Worm (Caenorhabditis elegans) whole organism, dauer: ENCODE results near the gene glb-21.
"Not testable (repeated sequence)": the region's sequence is repeated elsewhere in the genome, so short reads cannot be mapped to it uniquely, and the experiment has no call there.

Source experiments
- unc-62 ChIP-seq: sonication (generic microtip); optimal IDR thresholded peaks from 2 replicates; lab custom pipeline; 2017; ENCODE audit warnings: missing biosample characterization, missing genetic modification reagents, missing genetic modification characterization

The glb-21 gene

DNA sequence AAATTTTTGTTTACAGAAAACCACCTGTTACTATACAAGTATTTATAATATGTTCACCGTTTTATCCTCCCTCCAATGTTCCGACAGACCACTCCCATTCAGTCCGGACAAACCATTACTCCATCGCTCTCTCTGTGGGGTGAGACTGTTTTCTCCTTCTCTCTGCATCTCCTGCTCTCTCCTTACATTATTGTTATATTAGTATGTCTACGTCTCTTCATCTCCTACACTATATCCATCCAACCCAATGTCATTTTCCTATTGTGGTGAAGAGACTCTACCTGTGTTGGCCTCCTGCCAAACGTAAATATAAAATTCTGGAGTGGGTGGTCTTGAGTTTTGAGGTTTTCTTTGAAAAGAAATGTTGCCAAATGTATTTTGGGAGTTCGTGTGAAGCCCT is 3.0 kb upstream of the glb-21 start:
- TF ChIP-seq unc-62, result no peak

DNA sequence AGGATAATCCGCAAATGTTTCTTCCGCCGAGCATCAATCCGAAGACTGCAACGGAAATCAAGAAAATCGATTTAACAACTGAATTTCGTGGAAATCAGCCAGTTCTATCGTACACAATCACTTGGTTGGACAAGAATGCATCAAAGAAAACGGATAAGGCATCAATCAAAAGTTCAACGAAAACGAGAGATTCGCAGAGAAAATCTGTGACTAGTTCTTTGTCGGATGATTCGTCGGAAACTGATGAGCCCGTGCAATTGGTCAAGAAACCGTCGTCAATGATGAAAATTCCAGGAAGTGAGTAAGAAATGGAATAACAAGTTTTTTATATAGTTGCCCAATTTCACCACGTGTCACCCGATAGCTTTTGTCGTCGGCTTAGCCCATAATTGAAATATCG is 5.5 kb downstream of the glb-21 start, which contains the start of gene R102.6:
TSS of gene R102.6 (minus strand) at position 101 of the 400 bp plus-strand sequence.
- TF ChIP-seq unc-62, result no peak

DNA sequence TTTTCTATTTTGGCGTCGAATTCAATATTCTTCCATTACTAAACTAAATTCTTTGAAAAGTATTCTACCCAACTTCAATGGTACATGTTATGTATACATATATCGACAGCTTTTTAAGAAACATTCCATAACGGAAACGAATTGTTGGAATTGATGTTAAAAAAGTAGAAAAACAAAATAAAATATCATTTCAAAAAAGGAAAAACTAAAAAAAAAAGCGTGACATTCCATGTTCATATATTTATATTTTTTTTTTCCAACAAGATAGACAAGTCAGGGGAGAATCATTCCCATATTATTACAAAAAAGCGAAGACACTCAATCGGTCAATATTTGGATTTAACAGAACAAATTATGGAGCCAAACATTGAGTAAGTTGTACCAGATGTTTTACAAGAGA is 6.4 kb downstream of the glb-21 start, which contains the start of gene R102.10:
TSS of gene R102.10 (plus strand) at position 301 of the 400 bp plus-strand sequence.
- no peak for TF ChIP-seq unc-62

DNA sequence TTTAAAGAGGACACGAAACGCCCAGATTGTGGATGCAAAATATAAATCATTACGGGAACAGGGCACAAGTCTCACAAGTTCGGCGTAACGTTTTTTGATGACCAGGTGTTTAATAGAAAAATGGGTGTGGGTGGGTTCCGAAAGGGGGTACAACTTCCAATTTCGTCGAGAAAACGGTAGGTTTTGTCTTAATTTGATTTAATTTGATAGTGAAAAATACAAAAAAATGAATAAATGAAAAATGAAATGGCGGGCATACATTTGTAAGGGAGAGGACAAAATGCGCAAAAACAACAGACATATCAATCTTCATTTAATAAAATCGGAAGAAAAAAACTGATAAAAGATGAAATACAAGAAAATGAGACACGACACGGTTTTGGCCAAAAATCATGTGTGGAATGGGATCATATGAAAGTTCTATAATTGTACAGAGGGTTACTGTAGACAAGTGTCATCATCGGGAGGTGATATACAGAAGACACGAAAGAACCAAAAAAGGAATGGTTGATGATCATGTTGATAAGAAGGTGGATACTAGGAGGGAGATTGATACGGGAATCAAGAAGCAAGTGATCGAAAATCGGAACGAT is 9.6 kb downstream of the glb-21 start:
- no peak for TF ChIP-seq unc-62

DNA sequence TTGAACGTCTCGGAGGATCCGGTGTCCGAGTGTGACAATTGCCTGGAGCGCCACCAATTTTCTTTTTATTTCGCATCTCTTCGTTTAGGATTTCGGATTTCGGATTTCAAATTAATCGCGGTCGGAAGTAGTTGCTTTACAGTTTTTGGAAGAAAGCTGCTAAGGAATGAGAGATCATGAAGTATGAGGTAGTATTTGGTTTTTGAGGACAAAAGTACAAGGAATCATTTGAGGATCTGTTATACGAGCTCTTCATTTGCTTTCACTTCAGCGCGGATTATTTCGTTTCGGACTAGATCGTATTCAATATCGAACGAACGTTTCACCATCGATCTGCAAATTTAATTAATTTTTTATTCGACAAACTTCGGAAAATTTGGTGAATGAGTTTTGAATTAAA is 11.9 kb downstream of the glb-21 start, which contains the start of gene R102.11:
TSS of gene R102.11 (minus strand) at position 101 of the 400 bp plus-strand sequence.
- TF ChIP-seq unc-62, result no peak

DNA sequence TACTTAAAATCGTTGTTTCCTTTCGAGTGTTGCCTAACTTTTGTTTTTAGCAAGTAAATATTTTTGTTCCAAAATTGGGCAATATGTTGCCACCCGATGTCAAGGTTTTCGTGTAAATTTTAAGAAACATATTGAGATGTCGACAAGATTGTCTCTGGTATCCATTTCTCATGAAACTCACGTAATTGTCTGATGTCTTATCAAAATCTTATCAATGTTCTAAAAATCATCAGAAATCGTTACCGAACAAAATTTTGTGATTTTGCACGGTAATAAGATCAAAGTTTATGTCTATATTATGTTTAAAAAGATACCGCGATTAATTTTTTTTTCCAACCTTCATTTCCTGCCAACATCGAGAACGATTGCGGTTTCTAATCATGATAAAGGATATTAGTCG is 12.6 kb downstream of the glb-21 start:
- TF ChIP-seq unc-62, result no peak

DNA sequence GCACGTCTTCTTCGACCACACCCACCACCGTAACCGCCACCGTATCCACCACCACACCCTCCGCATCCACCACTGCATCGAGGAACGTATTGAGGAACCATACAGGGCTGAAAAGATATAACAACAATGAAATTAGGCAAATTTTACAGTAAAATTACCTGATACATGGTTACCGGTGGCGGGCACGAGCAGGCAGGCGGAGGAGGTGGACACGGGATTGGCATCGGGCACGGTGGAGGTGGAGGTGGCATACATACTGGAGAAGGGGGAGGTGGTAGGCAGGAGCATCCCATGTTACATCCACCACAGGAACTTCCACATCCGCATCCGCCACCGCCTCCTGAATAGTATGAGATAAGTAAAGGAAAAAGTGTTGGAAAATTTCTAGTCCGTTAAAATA is 13.1 kb downstream of the glb-21 start:
- TF ChIP-seq unc-62, result no peak

DNA sequence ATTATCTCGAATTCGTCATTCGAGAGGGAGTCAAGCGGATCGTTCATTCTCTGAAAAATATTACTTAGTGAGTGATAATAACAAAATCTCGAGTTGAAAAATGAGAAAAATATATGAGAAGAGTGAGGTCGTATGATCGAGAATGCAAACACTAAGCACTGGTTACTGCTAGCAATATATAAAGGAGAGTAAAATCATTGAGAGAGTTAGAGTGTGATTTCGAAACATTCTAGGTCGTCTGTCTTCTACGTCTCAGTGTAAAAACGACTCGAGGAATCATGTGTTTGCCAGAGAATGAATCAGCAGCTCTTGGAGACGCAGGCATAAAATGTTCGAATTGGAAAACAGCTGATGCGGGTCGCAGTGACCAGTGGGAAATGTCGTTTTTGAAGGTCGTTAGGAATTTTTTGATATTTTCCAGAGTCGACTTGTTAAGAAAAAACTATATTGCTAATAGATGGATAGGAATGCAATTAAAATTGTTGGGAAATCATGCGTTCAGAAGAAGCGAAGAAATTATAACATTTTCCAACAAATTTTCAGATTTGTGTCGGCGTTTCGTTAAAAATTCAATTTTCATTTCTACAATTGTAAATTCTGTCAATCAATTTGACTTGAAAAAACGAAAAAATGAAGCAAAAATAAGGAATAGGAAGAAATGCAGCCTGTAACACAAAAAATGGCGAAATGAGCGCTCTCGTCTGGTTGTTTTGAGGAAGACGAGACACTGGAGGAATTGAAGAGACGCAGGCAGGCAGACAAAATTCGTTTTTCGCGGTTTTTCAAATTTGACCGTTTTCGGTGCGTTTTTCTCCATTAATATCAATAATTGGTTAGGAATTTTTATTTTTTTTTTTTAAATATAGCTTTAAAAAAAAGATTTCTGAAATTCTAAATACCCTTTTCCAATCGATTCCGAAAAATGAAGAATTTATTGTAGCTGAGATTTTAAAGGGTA is 14.3 kb downstream of the glb-21 start, which contains the start of gene allo-1:
TSS of gene allo-1 (minus strand) at position 51 of the 958 bp plus-strand sequence.
- no peak for TF ChIP-seq unc-62

DNA sequence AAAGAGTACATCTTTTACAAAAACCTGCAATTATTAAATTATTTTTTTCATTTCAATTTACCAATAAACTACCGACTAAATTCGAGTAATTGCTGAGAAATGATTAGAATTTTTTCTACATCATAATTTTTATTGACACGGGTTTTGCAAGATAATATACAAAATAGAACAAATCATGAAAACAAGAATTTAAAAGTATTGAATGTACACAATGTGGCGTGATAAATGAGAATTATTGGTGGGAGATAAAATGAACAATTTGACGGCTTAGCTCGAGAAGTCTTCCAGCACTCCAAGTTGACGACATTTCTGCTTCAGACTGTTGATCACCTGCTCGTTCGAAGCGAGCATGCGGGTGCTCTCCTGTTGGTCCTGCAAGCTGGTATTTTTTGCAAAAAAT is 16.4 kb downstream of the glb-21 start, which contains the start of gene R102.4:
TSS of gene R102.4 (minus strand) at position 101 of the 400 bp plus-strand sequence.
- TF ChIP-seq unc-62, result no peak

DNA sequence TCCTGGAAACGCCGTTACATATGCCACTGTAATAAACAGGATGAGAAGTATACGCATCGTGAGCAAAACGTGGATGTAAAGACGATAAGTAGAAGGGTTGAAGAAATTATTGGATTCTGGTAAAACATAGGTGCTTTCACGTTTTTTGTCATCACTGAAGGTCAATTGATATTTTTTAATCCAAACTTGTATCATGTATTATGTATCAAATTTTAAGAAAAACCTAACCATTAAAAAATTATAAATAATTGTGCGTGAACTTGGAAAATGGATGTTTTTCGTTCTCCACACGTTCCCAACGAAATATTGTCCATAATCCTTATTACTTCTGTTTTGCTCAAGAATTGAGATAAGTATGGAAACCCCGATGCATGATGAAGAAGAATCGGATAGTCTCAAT is 21.5 kb downstream of the glb-21 start, which contains the start of gene R102.8:
TSS of gene R102.8 (minus strand) at position 101 of the 400 bp plus-strand sequence.
- no peak for TF ChIP-seq unc-62

DNA sequence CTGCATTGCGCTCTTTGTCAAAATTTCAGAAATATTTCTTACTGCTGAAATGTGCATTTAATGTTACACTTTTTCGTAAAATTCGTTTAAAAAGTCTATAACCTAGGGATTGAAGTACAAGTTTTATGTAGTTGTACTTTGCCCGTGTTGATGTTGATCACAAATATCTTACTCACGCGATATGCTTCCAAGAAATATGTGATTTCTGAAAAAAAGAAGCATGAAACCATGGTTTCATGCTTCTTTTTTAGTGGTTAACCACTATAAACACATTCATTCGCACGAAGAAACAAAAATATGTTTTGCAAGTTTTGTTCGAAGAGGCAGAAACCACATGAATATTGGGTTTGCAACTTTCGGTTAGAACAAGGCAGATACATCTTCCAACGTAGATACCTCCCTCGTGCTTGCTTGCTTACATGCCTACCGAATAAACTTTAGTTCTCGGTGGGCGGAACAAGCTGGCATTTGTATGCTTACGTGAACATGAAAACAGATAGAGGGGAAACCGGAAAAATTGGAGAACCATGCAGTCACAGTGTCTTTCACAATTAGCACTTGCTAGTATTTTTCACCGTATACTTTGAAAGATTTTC is 22.5 kb downstream of the glb-21 start, which contains the start of gene R102.3:
TSS of gene R102.3 (plus strand) at position 546 of the 596 bp plus-strand sequence.
- TF ChIP-seq unc-62, result no peak

DNA sequence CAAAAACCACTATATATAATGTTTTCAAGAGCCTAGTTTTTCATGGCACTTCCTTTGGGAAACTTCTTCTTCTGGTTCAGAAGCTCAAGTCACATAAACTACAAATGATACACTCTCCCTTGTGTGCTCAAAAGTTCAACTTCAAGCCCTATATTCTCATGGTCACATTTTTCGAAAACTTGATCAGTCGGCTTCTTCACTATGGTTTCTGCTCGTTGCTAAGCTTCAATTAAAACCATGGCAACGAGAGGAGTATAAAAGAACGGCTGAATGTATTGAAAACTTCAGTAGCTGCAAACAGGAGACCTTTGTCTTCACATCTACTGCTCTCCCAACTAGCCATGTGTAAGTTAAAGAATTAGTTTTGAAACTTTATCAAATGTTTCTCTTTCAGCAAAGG is 24.3 kb downstream of the glb-21 start, which contains the start of gene R102.2:
TSS of gene R102.2 (plus strand) at position 301 of the 400 bp plus-strand sequence.
- TF ChIP-seq unc-62, result not testable (repeated sequence)

DNA sequence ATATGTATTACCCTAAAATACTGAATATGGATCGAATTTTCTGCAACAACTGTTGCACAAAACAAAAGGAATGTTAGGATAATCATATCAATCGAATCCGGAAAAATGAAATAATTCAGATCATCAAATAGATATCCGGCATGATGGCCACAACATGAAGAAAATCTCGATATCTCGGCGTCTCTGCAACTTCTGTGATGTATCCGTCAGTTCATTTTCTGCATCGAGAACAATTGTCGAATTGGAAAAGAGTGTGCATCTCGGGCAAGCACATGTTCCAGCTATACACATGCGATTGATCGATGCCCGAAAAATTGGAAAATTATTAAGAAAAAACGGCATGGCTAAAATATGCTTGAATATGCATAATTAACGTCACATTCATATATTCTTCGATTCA is 25.8 kb downstream of the glb-21 start, which contains the start of the genes K08C7.6 and R102.1:
TSS of gene K08C7.6 (minus strand) at position 101 of the 400 bp plus-strand sequence.
TSS of gene R102.1 (plus strand) at position 291 of the 400 bp plus-strand sequence.
- TF ChIP-seq unc-62, result no peak

DNA sequence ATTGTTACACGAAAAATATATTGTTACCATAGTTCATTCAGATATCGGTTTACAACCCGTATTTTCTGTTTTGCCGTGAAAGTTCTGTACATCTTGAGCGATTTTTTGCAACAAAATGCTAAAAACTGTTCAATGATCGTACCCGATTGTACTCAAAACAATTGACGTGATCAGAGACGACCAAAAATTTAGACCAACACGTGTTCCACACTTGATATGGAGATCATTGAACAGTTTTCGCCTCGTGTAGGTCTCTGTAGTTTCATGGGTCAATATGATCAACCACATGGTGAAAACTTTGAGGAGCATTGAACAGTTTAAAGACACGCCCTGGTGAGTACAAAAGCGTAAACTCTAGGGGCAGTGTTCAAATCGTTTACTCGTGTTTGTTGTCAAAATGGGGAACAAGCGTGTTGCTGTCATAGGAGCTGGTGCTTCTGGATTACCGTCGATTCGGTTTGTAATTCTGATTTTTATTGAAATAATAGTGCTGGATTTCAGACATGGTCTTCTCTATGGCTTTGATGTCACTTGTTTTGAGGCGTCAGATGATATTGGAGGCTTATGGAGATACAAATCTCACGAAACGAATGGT is 29.3 kb downstream of the glb-21 start, which contains the start of gene fmo-2:
TSS of gene fmo-2 (plus strand) at position 370 of the 595 bp plus-strand sequence.
- no peak for TF ChIP-seq unc-62

DNA sequence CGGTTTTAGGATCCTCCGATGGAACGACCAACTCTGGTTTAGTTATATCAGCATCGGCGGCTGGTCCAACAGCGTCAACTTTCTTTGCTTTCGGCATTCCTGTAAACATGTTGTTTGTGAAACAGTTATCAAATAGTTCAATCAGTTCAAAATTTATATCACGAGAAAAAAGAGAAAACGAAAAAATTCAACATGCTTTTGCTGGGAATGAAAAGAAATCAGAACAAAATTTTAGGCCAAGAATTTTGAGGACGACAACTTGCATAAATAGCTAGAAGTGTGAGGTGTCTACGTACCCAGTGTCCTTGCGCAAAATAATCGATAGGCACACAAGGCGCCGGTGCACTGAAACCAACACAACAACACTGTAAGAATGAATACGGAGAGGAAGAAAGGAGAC is 31.2 kb downstream of the glb-21 start, which contains the start of gene K08C7.4:
TSS of gene K08C7.4 (minus strand) at position 101 of the 400 bp plus-strand sequence.
- TF ChIP-seq unc-62, result no peak

DNA sequence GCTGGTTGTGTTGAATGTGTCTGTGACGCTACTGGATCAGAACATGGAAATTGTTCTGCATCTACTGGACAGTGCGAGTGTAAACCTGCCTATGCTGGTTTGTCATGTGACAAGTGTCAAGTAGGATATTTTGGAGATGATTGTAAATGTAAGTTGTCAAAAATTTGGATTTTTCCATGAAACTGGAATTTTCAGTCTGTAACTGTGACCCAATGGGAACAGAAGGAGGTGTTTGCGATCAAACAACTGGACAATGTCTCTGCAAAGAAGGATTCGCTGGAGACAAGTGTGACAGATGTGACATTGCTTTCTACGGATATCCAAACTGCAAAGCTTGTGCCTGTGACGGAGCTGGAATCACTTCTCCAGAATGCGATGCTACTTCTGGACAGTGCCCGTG is 43.0 kb downstream of the glb-21 start:
- no peak for TF ChIP-seq unc-62
